Fruit fly (Drosophila melanogaster) whole organism, embryonic: ENCODE data around the gene phtm.

Source experiments
- Atf-2 ChIP-seq: fragments of 200-800 bp; sonication (Bioruptor generic); optimal IDR thresholded peaks from 2 replicates; lab custom pipeline; 2016; ENCODE audit warnings: missing biosample characterization, missing genetic modification characterization
- Bgb ChIP-seq: fragments of 200-800 bp; sonication (Bioruptor generic); IDR thresholded peaks from 2 replicates; pipeline ENCODE4 v1.3.6; 2022; ENCODE audit warnings: missing biosample characterization, missing genetic modification characterization; ENCODE audit not compliant: partially characterized antibody
- CG10267 ChIP-seq: fragments of 200-800 bp; sonication (Bioruptor generic); optimal IDR thresholded peaks from 2 replicates; lab custom pipeline; 2018; ENCODE audit warnings: missing biosample characterization, mild to moderate bottlenecking, missing genetic modification characterization, moderate library complexity
- CG10565 ChIP-seq: fragments of 200-800 bp; sonication (Bioruptor generic); optimal IDR thresholded peaks from 3 replicates; lab custom pipeline; 2016; ENCODE audit warnings: missing biosample characterization, mild to moderate bottlenecking, missing genetic modification characterization
- CG11247 ChIP-seq: fragments of 200-800 bp; sonication (Bioruptor generic); IDR thresholded peaks from 2 replicates; pipeline ENCODE4 v1.3.6; 2022; ENCODE audit warnings: missing biosample characterization, missing genetic modification characterization
- CG13287 ChIP-seq: fragments of 200-800 bp; sonication (Bioruptor generic); IDR thresholded peaks from 2 replicates; pipeline ENCODE4 v1.3.6; 2022; ENCODE audit warnings: missing biosample characterization, missing genetic modification characterization; ENCODE audit not compliant: partially characterized antibody
- CG14710 ChIP-seq: fragments of 200-800 bp; sonication (Bioruptor generic); optimal IDR thresholded peaks from 3 replicates; lab custom pipeline; 2019; ENCODE audit warnings: missing biosample characterization, mild to moderate bottlenecking, missing genetic modification characterization, moderate library complexity
- CG14965 ChIP-seq: fragments of 200-800 bp; sonication (Bioruptor generic); optimal IDR thresholded peaks from 2 replicates; lab custom pipeline; 2016; ENCODE audit warnings: missing biosample characterization, missing genetic modification characterization, borderline replicate concordance
- CG15073 ChIP-seq: fragments of 200-800 bp; sonication (Bioruptor generic); optimal IDR thresholded peaks from 2 replicates; lab custom pipeline; 2016; ENCODE audit warnings: missing biosample characterization, missing genetic modification characterization
- CG15479 ChIP-seq: fragments of 200-800 bp; sonication (Bioruptor generic); optimal IDR thresholded peaks from 3 replicates; lab custom pipeline; 2019; ENCODE audit warnings: missing biosample characterization, mild to moderate bottlenecking, missing genetic modification characterization, moderate library complexity
- CG17186 ChIP-seq: fragments of 200-800 bp; sonication (Bioruptor generic); optimal IDR thresholded peaks from 3 replicates; lab custom pipeline; 2017; ENCODE audit warnings: missing biosample characterization, missing genetic modification reagents, missing genetic modification characterization
- CG17359 ChIP-seq: fragments of 200-800 bp; sonication (Bioruptor generic); optimal IDR thresholded peaks from 3 replicates; lab custom pipeline; 2018; ENCODE audit warnings: missing biosample characterization, mild to moderate bottlenecking, missing genetic modification characterization, moderate library complexity
- CG17829 ChIP-seq: fragments of 200-800 bp; optimal IDR thresholded peaks from 2 replicates; lab custom pipeline; 2019; ENCODE audit warnings: missing biosample characterization, mild to moderate bottlenecking, missing genetic modification characterization, moderate library complexity
- CG2129 ChIP-seq: fragments of 200-800 bp; sonication (Bioruptor generic); IDR thresholded peaks from 2 replicates; pipeline ENCODE4 v1.3.6; 2022; ENCODE audit warnings: missing biosample characterization, missing genetic modification characterization; ENCODE audit not compliant: partially characterized antibody
- CG34224 ChIP-seq: fragments of 200-800 bp; sonication (Bioruptor generic); IDR thresholded peaks from 3 replicates; pipeline ENCODE4 v1.3.6; 2022; ENCODE audit warnings: missing biosample characterization, missing genetic modification characterization; ENCODE audit not compliant: partially characterized antibody
- CG3726 ChIP-seq: fragments of 200-800 bp; sonication (Bioruptor generic); IDR thresholded peaks from 3 replicates; pipeline ENCODE4, ENCODE4 v1.3.6; 2022; ENCODE audit warnings: missing biosample characterization, missing genetic modification characterization
- CG4424 ChIP-seq: fragments of 200-800 bp; sonication (Bioruptor generic); optimal IDR thresholded peaks from 3 replicates; lab custom pipeline; 2016; ENCODE audit warnings: missing biosample characterization, missing genetic modification characterization
- CG6791 ChIP-seq: fragments of 200-800 bp; sonication (Bioruptor generic); IDR thresholded peaks from 3 replicates; pipeline ENCODE4 v1.3.6; 2022; ENCODE audit warnings: missing biosample characterization, missing genetic modification characterization; ENCODE audit not compliant: partially characterized antibody
- CG7271 ChIP-seq: fragments of 200-800 bp; sonication (Bioruptor generic); optimal IDR thresholded peaks from 2 replicates; lab custom pipeline; 2018; ENCODE audit warnings: missing biosample characterization, mild to moderate bottlenecking, missing genetic modification characterization, moderate library complexity
- CG7372 ChIP-seq: fragments of 200-800 bp; sonication (Bioruptor generic); IDR thresholded peaks from 2 replicates; pipeline ENCODE4 v1.3.6; 2022; ENCODE audit warnings: missing biosample characterization, missing genetic modification characterization
- CG7963 ChIP-seq: fragments of 200-800 bp; sonication (Bioruptor generic); IDR thresholded peaks from 3 replicates; pipeline ENCODE4 v1.3.6; 2022; ENCODE audit warnings: missing biosample characterization, missing genetic modification characterization; ENCODE audit not compliant: partially characterized antibody
- CG8924 ChIP-seq: fragments of 200-800 bp; optimal IDR thresholded peaks from 3 replicates; lab custom pipeline; 2019; ENCODE audit warnings: missing biosample characterization, mild to moderate bottlenecking, missing genetic modification characterization, moderate library complexity
- D ChIP-seq, 2 experiments: fragments of 200-800 bp in 1 of 2; fragments of >200 bp in 1 of 2; sonication (Bioruptor generic) in 1 of 2; optimal IDR thresholded peaks; 2 replicates in 1 of 2; 3 replicates in 1 of 2; lab custom pipeline; 2017; ENCODE audit warnings: mild to moderate bottlenecking in 1 of 2, missing biosample characterization in 1 of 2, missing genetic modification characterization in 1 of 2, missing genetic modification reagents in 1 of 2
- Deaf1 ChIP-seq: fragments of 200-800 bp; optimal IDR thresholded peaks from 3 replicates; lab custom pipeline; 2019; ENCODE audit warnings: missing biosample characterization, mild to moderate bottlenecking, missing genetic modification characterization, moderate library complexity
- E2f2 ChIP-seq: fragments of 200-800 bp; sonication (Bioruptor generic); IDR thresholded peaks from 2 replicates; pipeline ENCODE4 v1.3.6; 2022; ENCODE audit warnings: missing biosample characterization, missing genetic modification characterization
- HLH54F ChIP-seq: fragments of 200-800 bp; sonication (Bioruptor generic); optimal IDR thresholded peaks from 3 replicates; lab custom pipeline; 2016; ENCODE audit warnings: missing biosample characterization, missing genetic modification characterization
- Hey ChIP-seq: fragments of 200-800 bp; sonication (Bioruptor generic); optimal IDR thresholded peaks from 3 replicates; lab custom pipeline; 2018; ENCODE audit warnings: missing biosample characterization, mild to moderate bottlenecking, missing genetic modification characterization
- MESR4 ChIP-seq: fragments of 200-800 bp; sonication (Bioruptor generic); optimal IDR thresholded peaks from 2 replicates; lab custom pipeline; 2018; ENCODE audit warnings: missing biosample characterization, mild to moderate bottlenecking, missing genetic modification characterization, moderate library complexity
- Meics ChIP-seq: fragments of 200-800 bp; sonication (Bioruptor generic); optimal IDR thresholded peaks from 2 replicates; lab custom pipeline; 2017; ENCODE audit warnings: missing biosample characterization, mild to moderate bottlenecking, missing genetic modification characterization
- Opbp ChIP-seq: fragments of 200-800 bp; sonication (Bioruptor generic); IDR thresholded peaks from 3 replicates; pipeline ENCODE4 v1.3.6; 2022; ENCODE audit warnings: missing biosample characterization, missing genetic modification characterization; ENCODE audit not compliant: partially characterized antibody
- Rfx ChIP-seq: fragments of 200-800 bp; sonication (Bioruptor generic); IDR thresholded peaks from 2 replicates; pipeline ENCODE4 v1.3.6; 2022; ENCODE audit warnings: missing biosample characterization, missing genetic modification characterization
- Scr ChIP-seq: fragments of 200-800 bp; sonication (Bioruptor generic); IDR thresholded peaks from 2 replicates; pipeline ENCODE4 v1.3.6; 2022; ENCODE audit warnings: missing biosample characterization, missing genetic modification characterization; ENCODE audit not compliant: partially characterized antibody
- Sin3A ChIP-seq: fragments of >200 bp; optimal IDR thresholded peaks from 2 replicates; lab custom pipeline; 2018
- Spps ChIP-seq: fragments of 200-800 bp; sonication (Bioruptor generic); optimal IDR thresholded peaks from 2 replicates; lab custom pipeline; 2018; ENCODE audit warnings: missing biosample characterization, mild to moderate bottlenecking, missing genetic modification characterization
- Sry-δ ChIP-seq: fragments of 200-800 bp; sonication (Bioruptor generic); optimal IDR thresholded peaks from 2 replicates; lab custom pipeline; 2016; ENCODE audit warnings: missing biosample characterization, missing genetic modification characterization
- al ChIP-seq: fragments of 200-800 bp; sonication (Bioruptor generic); IDR thresholded peaks from 2 replicates; pipeline ENCODE4 v1.3.6; 2022; ENCODE audit warnings: missing biosample characterization, missing genetic modification characterization
- ato ChIP-seq: fragments of 200-800 bp; sonication (Bioruptor generic); IDR thresholded peaks from 2 replicates; pipeline ENCODE4 v1.3.6; 2022; ENCODE audit warnings: missing biosample characterization, missing genetic modification characterization; ENCODE audit not compliant: partially characterized antibody
- crc ChIP-seq: fragments of 200-800 bp; sonication (Bioruptor generic); optimal IDR thresholded peaks from 2 replicates; lab custom pipeline; 2016; ENCODE audit warnings: missing biosample characterization, missing genetic modification characterization
- dan ChIP-seq: fragments of 200-800 bp; sonication (Bioruptor generic); IDR thresholded peaks from 2 replicates; pipeline ENCODE4 v1.3.6; 2022; ENCODE audit warnings: missing biosample characterization, missing genetic modification characterization
- hbn ChIP-seq: fragments of 200-800 bp; sonication (Bioruptor generic); IDR thresholded peaks from 2 replicates; pipeline ENCODE4 v1.3.6; 2022; ENCODE audit warnings: missing biosample characterization, missing genetic modification characterization; ENCODE audit not compliant: partially characterized antibody
- nerfin-2 ChIP-seq: fragments of 200-800 bp; sonication (Bioruptor generic); IDR thresholded peaks from 2 replicates; pipeline ENCODE4 v1.3.6; 2022; ENCODE audit warnings: missing biosample characterization, missing genetic modification characterization; ENCODE audit not compliant: partially characterized antibody
- pros ChIP-seq: fragments of 200-800 bp; sonication (Bioruptor generic); optimal IDR thresholded peaks from 3 replicates; lab custom pipeline; 2019; ENCODE audit warnings: missing biosample characterization, mild to moderate bottlenecking, missing genetic modification characterization, moderate library complexity
- pzg ChIP-seq: fragments of 200-800 bp; sonication (Bioruptor generic); optimal IDR thresholded peaks from 3 replicates; lab custom pipeline; 2018; ENCODE audit warnings: missing biosample characterization, mild to moderate bottlenecking, missing genetic modification characterization, moderate library complexity
- sens ChIP-seq: fragments of 200-800 bp; sonication (Bioruptor generic); peaks from one replicate; lab custom pipeline; 2016; ENCODE audit warnings: missing biosample characterization, missing genetic modification characterization
- tna ChIP-seq: fragments of 200-800 bp; sonication (Bioruptor generic); IDR thresholded peaks from 2 replicates; pipeline ENCODE4 v1.3.6; 2022; ENCODE audit warnings: missing biosample characterization, missing genetic modification characterization; ENCODE audit not compliant: partially characterized antibody
- vnd ChIP-seq: fragments of 200-800 bp; sonication (Bioruptor generic); IDR thresholded peaks from 3 replicates; pipeline ENCODE4 v1.3.6; 2022; ENCODE audit warnings: missing biosample characterization, missing genetic modification characterization; ENCODE audit not compliant: partially characterized antibody
- wor ChIP-seq: fragments of 200-800 bp; sonication (Bioruptor generic); IDR thresholded peaks from 2 replicates; pipeline ENCODE4 v1.3.6; 2022; ENCODE audit warnings: missing biosample characterization, missing genetic modification characterization
- zfh1 ChIP-seq: fragments of 200-800 bp; sonication (Bioruptor generic); IDR thresholded peaks from 3 replicates; pipeline ENCODE4 v1.3.6; 2022; ENCODE audit warnings: missing biosample characterization, missing genetic modification characterization

The phtm gene

DNA sequence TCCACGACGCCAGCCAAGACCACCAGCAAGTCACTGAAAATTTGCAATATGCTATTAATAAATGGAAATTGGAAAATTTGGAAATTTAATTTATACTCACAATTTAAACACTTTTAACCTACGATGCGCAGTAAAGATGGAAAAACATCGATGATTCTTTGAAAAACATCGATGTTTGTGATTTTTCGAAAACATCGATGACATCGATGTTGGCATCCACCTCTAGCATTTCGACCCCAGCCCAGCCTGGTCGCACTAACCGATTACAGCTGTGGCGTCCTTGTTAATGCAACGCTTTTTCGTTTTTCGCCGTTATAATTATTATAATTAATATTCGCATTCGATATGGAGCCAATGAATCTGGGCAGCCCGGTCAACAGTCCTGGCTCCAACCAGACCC, 37.6 kb upstream of the phtm start, which contains the start of gene Nup35 (continued):
- TF ChIP-seq Rfx (GFP tag; lab: Robert Waterston, UW) (0 out of 2 replicates have a peak, but pooled peaks have one; percentile 5), sens (GFP tag; lab: Kevin White, UChicago) (peak; percentile 36), Sin3A (lab: Kevin White, UChicago) (peak; percentile 33), CG2129 (peak; percentile 53; the same call in 1 of the 2 replicates), al (GFP tag; lab: Robert Waterston, UW) (0 out of 2 replicates have a peak, but pooled peaks have one; percentile 10), CG11247 (GFP tag; lab: Robert Waterston, UW) (no peak), tna (peak; percentile 66), Bgb (GFP tag; lab: Robert Waterston, UW) (peak; percentile 77), nerfin-2 (GFP tag; lab: Robert Waterston, UW) (peak; percentile 49), CG13287 (peak; percentile 75), CG34224 (GFP tag; lab: Robert Waterston, UW) (peak; percentile 72), Sry-δ (GFP tag; lab: Kevin White, UChicago) (peak; percentile 77), CG17186 (GFP tag; lab: Kevin White, UChicago) (peak; percentile 2), pzg (GFP tag; lab: Kevin White, UChicago) (peak; percentile 55), ato (GFP tag; lab: Robert Waterston, UW) (peak; percentile 56), vnd (GFP tag; lab: Robert Waterston, UW) (peak; percentile 63)
- TF ChIP-seq, all 482 proteins: peak for 54

DNA sequence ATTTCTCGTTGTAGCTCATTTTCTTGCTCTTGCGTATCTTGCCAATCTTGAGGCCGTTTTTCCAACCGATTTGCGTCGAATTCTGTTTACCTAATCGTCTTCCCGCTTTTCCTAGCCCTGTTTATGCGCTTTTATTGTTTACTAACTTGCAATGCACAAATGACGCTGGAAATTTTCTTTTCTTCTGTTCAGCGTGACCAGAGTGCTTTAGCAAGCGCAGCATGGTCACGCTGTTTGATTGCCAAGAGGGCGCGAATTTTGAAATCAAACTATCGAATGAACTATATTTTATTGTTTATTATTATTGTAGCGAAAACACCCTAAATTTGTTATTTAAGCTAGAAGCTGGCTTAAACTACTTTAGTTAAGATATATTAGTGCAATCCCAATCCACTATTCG, 35.3 kb upstream of the phtm start, which contains the start of gene Hou:
Hou (minus strand) TSS at position 193 of the 400 bp plus-strand sequence.
- no peak for TF ChIP-seq CG14965 (GFP tag; lab: Kevin White, UChicago)
- TF ChIP-seq Deaf1 = no peak
- TF ChIP-seq Opbp (GFP tag; lab: Robert Waterston, UW) = peak; percentile 44; the same call in 1 of the 3 replicates
- no peak for TF ChIP-seq CG3726 (GFP tag; lab: Robert Waterston, UW)
- TF ChIP-seq CG14710 (tag; lab: Kevin White, UChicago) = peak; percentile 34
- no peak for TF ChIP-seq crc
- peak; percentile 53; the same call in 1 of the 3 replicates for TF ChIP-seq CG6791
- peak; percentile 65 for TF ChIP-seq Scr (GFP tag; lab: Robert Waterston, UW)
- no peak for TF ChIP-seq CG4424 (GFP tag; lab: Kevin White, UChicago)
- peak; percentile 80 for TF ChIP-seq MESR4 (GFP tag; lab: Kevin White, UChicago)
- TF ChIP-seq pros (GFP tag; lab: Kevin White, UChicago) = no peak
- peak; percentile 11 for TF ChIP-seq CG8924 (tag; lab: Kevin White, UChicago)
- peak; percentile 71 for TF ChIP-seq pzg (GFP tag; lab: Kevin White, UChicago)
- no peak for TF ChIP-seq CG7963 (GFP tag; lab: Robert Waterston, UW)
- TF ChIP-seq HLH54F (GFP tag; lab: Kevin White, UChicago) = no peak
- TF ChIP-seq Spps (tag; lab: Kevin White, UChicago) = no peak
- TF ChIP-seq CG17829 = peak; percentile 4
- TF ChIP-seq zfh1 (GFP tag; lab: Robert Waterston, UW) = no peak
- no peak for TF ChIP-seq CG15479 (GFP tag; lab: Kevin White, UChicago)
- TF ChIP-seq CG15073 (GFP tag; lab: Kevin White, UChicago) = no peak
- no peak for TF ChIP-seq Atf-2 (GFP tag; lab: Kevin White, UChicago)
- peak; percentile 94 for TF ChIP-seq E2f2 (GFP tag; lab: Robert Waterston, UW)
- no peak for TF ChIP-seq wor (GFP tag; lab: Robert Waterston, UW)
- TF ChIP-seq CG17359 (tag; lab: Kevin White, UChicago) = peak; percentile 24
- no peak for TF ChIP-seq CG10565 (GFP tag; lab: Kevin White, UChicago)
- TF ChIP-seq CG10267 = peak; percentile 30
- TF ChIP-seq Meics (GFP tag; lab: Kevin White, UChicago) = no peak
- no peak for TF ChIP-seq CG7271 (tag; lab: Kevin White, UChicago)
- no peak for TF ChIP-seq CG7372 (GFP tag; lab: Robert Waterston, UW)
- TF ChIP-seq hbn (GFP tag; lab: Robert Waterston, UW) = peak; percentile 48; the same call in 1 of the 2 replicates
- TF ChIP-seq dan (GFP tag; lab: Robert Waterston, UW) = no peak
- TF ChIP-seq Hey (tag; lab: Kevin White, UChicago) = no peak
- no peak for TF ChIP-seq D (optimal IDR thresholded peaks at IDR 0.05; lab: Kevin White, UChicago)
- TF ChIP-seq D (GFP tag; optimal IDR thresholded peaks at IDR 0.05; lab: Kevin White, UChicago) = no peak
